Worm (Caenorhabditis elegans): ENCODE results near the gene C05D12.5.

ce11 chrII:11415672-11416071 is 18.4 kb upstream of the C05D12.5 start, which contains the start of gene C05D12.1:
- no peak for TF ChIP-seq jun-1 (tag; optimal IDR thresholded peaks at IDR 0.05)
- TF ChIP-seq ztf-11 (tag; optimal IDR thresholded peaks at IDR 0.05) = no peak

Measured in whole organism, L3 larva.